Fruit fly (Drosophila melanogaster): ENCODE measurements around the gene Tbc1d15-17.
A peak's percentile ranks its signal among the peaks of the same experiment; 100 is the strongest.

Gene Tbc1d15-17

dm6 chr2L:223867-224598 lies 17.1 kb downstream of the Tbc1d15-17 start:
- no peak for TF ChIP-seq CG1233 (GFP tag; optimal IDR thresholded peaks at IDR 0.05)
- no peak for TF ChIP-seq CG10543 (GFP tag; optimal IDR thresholded peaks at IDR 0.05)
- TF ChIP-seq her (GFP tag; optimal IDR thresholded peaks at IDR 0.05): no peak
- TF ChIP-seq Sox102F (GFP tag; optimal IDR thresholded peaks at IDR 0.05): no peak
- peak; percentile 59 for TF ChIP-seq Deaf1 (tag; optimal IDR thresholded peaks at IDR 0.05)
- TF ChIP-seq Dp (GFP tag; optimal IDR thresholded peaks at IDR 0.05): no peak
- no peak for TF ChIP-seq usp (GFP tag; optimal IDR thresholded peaks at IDR 0.05)
- no peak for TF ChIP-seq mld (GFP tag; IDR thresholded peaks at IDR 0.05; ENCODE audit: partially characterized antibody)
- no peak for TF ChIP-seq Atf6 (GFP tag; IDR thresholded peaks at IDR 0.05)
- TF ChIP-seq lov (optimal IDR thresholded peaks at IDR 0.05): no peak
- TF ChIP-seq lov (GFP tag; IDR thresholded peaks at IDR 0.05): 0 out of 3 replicates have a peak, but pooled peaks have one; percentile 22
- no peak for TF ChIP-seq CG14441 (GFP tag; IDR thresholded peaks at IDR 0.05)
- no peak for TF ChIP-seq az2 (GFP tag; optimal IDR thresholded peaks at IDR 0.05)
- peak; percentile 72; the same call in 2 of the 3 replicates for TF ChIP-seq CG6175 (GFP tag; IDR thresholded peaks at IDR 0.05)
- no peak; the same call in 2 of the 3 replicates for TF ChIP-seq ci (GFP tag; IDR thresholded peaks at IDR 0.05)
- no peak for TF ChIP-seq Xbp1 (GFP tag; optimal IDR thresholded peaks at IDR 0.05)
- peak; percentile 77 for TF ChIP-seq crol (GFP tag; IDR thresholded peaks at IDR 0.05)
- no peak for TF ChIP-seq CG10979 (tag; optimal IDR thresholded peaks at IDR 0.05)
- TF ChIP-seq CG2202 (tag; optimal IDR thresholded peaks at IDR 0.05): no peak
- peak; percentile 6 for TF ChIP-seq Kr (GFP tag; optimal IDR thresholded peaks at IDR 0.05)
- TF ChIP-seq sd (tag; optimal IDR thresholded peaks at IDR 0.05): peak; percentile 65
- TF ChIP-seq CG7271 (tag; optimal IDR thresholded peaks at IDR 0.05): no peak
- no peak for TF ChIP-seq oc (tag; optimal IDR thresholded peaks at IDR 0.05)
- TF ChIP-seq CG32767 (GFP tag; IDR thresholded peaks at IDR 0.05): peak; percentile 27; the same call in 1 of the 2 replicates
- TF ChIP-seq CG11247 (GFP tag; IDR thresholded peaks at IDR 0.05): no peak
- no peak for TF ChIP-seq cwo (GFP tag; optimal IDR thresholded peaks at IDR 0.05)
- TF ChIP-seq CG2120 (GFP tag; optimal IDR thresholded peaks at IDR 0.05): no peak
- TF ChIP-seq inv (GFP tag; IDR thresholded peaks at IDR 0.05; ENCODE audit: partially characterized antibody): no peak
- TF ChIP-seq abd-A (tag; optimal IDR thresholded peaks at IDR 0.05): peak; percentile 46
- no peak for TF ChIP-seq scrt (GFP tag; optimal IDR thresholded peaks at IDR 0.05)
- TF ChIP-seq CG10267 (tag; optimal IDR thresholded peaks at IDR 0.05): no peak
- peak; percentile 69 for TF ChIP-seq cg (GFP tag; optimal IDR thresholded peaks at IDR 0.05)
- no peak for TF ChIP-seq Bteb2 (GFP tag; optimal IDR thresholded peaks at IDR 0.05)
- TF ChIP-seq Med (GFP tag): peak; percentile 48
- TF ChIP-seq Scr (GFP tag; IDR thresholded peaks at IDR 0.05; ENCODE audit: partially characterized antibody): peak; percentile 39; the same call in 1 of the 2 replicates
- TF ChIP-seq Ada2b (GFP tag; IDR thresholded peaks at IDR 0.05): no peak
- no peak for TF ChIP-seq trem (tag; optimal IDR thresholded peaks at IDR 0.05)
- no peak for TF ChIP-seq salm (tag; optimal IDR thresholded peaks at IDR 0.05)
- no peak for TF ChIP-seq CG15073 (GFP tag; optimal IDR thresholded peaks at IDR 0.05)
- TF ChIP-seq CG13287 (GFP tag; IDR thresholded peaks at IDR 0.05; ENCODE audit: partially characterized antibody): 0 out of 2 replicates have a peak, but pooled peaks have one; percentile 3
- TF ChIP-seq chinmo (GFP tag; IDR thresholded peaks at IDR 0.05; ENCODE audit: partially characterized antibody): peak; percentile 83; the same call in 3 of the 4 replicates
- TF ChIP-seq CG16813 (GFP tag; IDR thresholded peaks at IDR 0.05; ENCODE audit: partially characterized antibody): no peak
- peak; percentile 78 for TF ChIP-seq Adf1 (GFP tag; IDR thresholded peaks at IDR 0.05)
- TF ChIP-seq CG31388 (GFP tag; optimal IDR thresholded peaks at IDR 0.05): no peak
- TF ChIP-seq Hr39 (optimal IDR thresholded peaks at IDR 0.05): no peak
- no peak for TF ChIP-seq CG34376 (GFP tag; optimal IDR thresholded peaks at IDR 0.05)
- no peak for TF ChIP-seq pfk (GFP tag; optimal IDR thresholded peaks at IDR 0.05)
- TF ChIP-seq CG11695 (GFP tag; IDR thresholded peaks at IDR 0.05): no peak
- no peak for TF ChIP-seq pita (GFP tag; optimal IDR thresholded peaks at IDR 0.05)
- peak; percentile 71 for TF ChIP-seq cad (GFP tag; optimal IDR thresholded peaks at IDR 0.05)
